Fruit fly (Drosophila melanogaster) whole organism, wandering third instar larva: ENCODE measurements around the gene Spp.

Experiments
- Abd-B ChIP-seq: fragments of >200 bp; optimal IDR thresholded peaks from 2 replicates; lab custom pipeline; 2017; ENCODE audit warnings: missing biosample characterization, missing genetic modification characterization
- CG32264 ChIP-seq: fragments of 200-800 bp; sonication (Bioruptor generic); optimal IDR thresholded peaks from 2 replicates; lab custom pipeline; 2016; ENCODE audit warnings: missing biosample characterization, missing genetic modification characterization
- CrebA ChIP-seq: fragments of 200-800 bp; sonication (Bioruptor generic); optimal IDR thresholded peaks from 2 replicates; lab custom pipeline; 2016; ENCODE audit warnings: missing biosample characterization, mild to moderate bottlenecking, missing genetic modification characterization, borderline replicate concordance
- Jra ChIP-seq: sonication (Bioruptor generic); optimal IDR thresholded peaks from 2 replicates; lab custom pipeline; 2016; ENCODE audit warnings: missing biosample characterization, missing genetic modification characterization
- Myc ChIP-seq: fragments of >200 bp; optimal IDR thresholded peaks from 2 replicates; lab custom pipeline; 2017
- OdsH ChIP-seq: fragments of 200-800 bp; sonication (Bioruptor generic); optimal IDR thresholded peaks from 2 replicates; lab custom pipeline; 2016; ENCODE audit warnings: missing biosample characterization, mild to moderate bottlenecking, missing genetic modification characterization
- ey ChIP-seq: fragments of 200-800 bp; sonication (Bioruptor generic); optimal IDR thresholded peaks from 2 replicates; lab custom pipeline; 2016; ENCODE audit warnings: missing biosample characterization, missing genetic modification characterization
- h ChIP-seq: fragments of 200-800 bp; sonication (Bioruptor generic); optimal IDR thresholded peaks from 3 replicates; lab custom pipeline; 2016; ENCODE audit warnings: missing biosample characterization, mild to moderate bottlenecking, missing genetic modification characterization
- pan ChIP-seq: fragments of >200 bp; optimal IDR thresholded peaks from 2 replicates; lab custom pipeline; 2017
- psq ChIP-seq: fragments of 200-800 bp; sonication (Bioruptor generic); optimal IDR thresholded peaks from 3 replicates; lab custom pipeline; 2017; ENCODE audit warnings: missing biosample characterization, mild to moderate bottlenecking, missing genetic modification characterization, moderate library complexity
- rgr ChIP-seq: fragments of 200-800 bp; sonication (Bioruptor generic); optimal IDR thresholded peaks from 3 replicates; lab custom pipeline; 2016; ENCODE audit warnings: missing biosample characterization, mild to moderate bottlenecking, missing genetic modification characterization
- usp ChIP-seq: fragments of >200 bp; optimal IDR thresholded peaks from 2 replicates; lab custom pipeline; 2017; ENCODE audit warnings: missing biosample characterization, missing genetic modification characterization

DNA sequence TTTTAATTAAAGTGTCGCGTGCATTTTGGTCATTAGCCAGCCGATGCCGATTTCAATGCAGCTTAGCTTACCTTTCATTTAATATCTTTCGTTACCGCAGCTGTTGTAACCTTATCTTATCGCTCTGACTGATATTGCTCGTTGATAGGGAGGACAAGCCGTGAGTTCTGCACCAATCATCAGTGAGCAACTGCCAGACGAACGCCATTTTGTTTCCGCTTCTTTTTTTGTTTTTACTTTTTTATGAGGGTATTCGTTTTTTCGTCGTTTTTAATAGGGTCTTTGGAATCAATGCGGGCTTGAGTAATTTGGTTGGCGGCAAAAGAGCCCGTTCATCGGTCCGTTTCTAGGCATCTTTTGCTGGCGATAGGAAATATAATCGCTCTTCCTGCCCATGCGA, 39.4 kb downstream of the Spp start:
- TF ChIP-seq OdsH (GFP tag; lab: Kevin White, UChicago): no peak
- TF ChIP-seq rgr (GFP tag; lab: Kevin White, UChicago): no peak
- no peak for TF ChIP-seq CrebA (GFP tag; lab: Kevin White, UChicago)
- no peak for TF ChIP-seq Jra
- TF ChIP-seq Myc (lab: Kevin White, UChicago): no peak
- TF ChIP-seq CG32264 (GFP tag; lab: Kevin White, UChicago): no peak
- TF ChIP-seq pan (lab: Kevin White, UChicago): no peak
- no peak for TF ChIP-seq Abd-B (GFP tag; lab: Kevin White, UChicago)
- TF ChIP-seq usp (GFP tag; lab: Kevin White, UChicago): no peak
- no peak for TF ChIP-seq h (GFP tag; lab: Kevin White, UChicago)
- TF ChIP-seq ey (GFP tag; lab: Kevin White, UChicago): no peak
- TF ChIP-seq psq (GFP tag; lab: Kevin White, UChicago): no peak
